Worm (Caenorhabditis elegans) whole organism, young adult: Measurements from ENCODE around the gene farl-11.

Experiments
- B0261.1 ChIP-seq: sonication (generic microtip); optimal IDR thresholded peaks from 2 replicates; lab custom pipeline; 2016; ENCODE audit warnings: mild to moderate bottlenecking, missing genetic modification characterization, moderate library complexity, missing compliant biosample characterization
- C06A6.2 ChIP-seq: fragments of 200-800 bp; sonication (Bioruptor generic); conservative IDR thresholded peaks from 2 replicates; pipeline ENCODE4 v1.3.6; 2022; ENCODE audit warnings: missing genetic modification characterization, missing compliant biosample characterization
- C17E4.6 ChIP-seq: fragments of 200-800 bp; sonication (Bioruptor generic); IDR thresholded peaks from 2 replicates; pipeline ENCODE4 v1.3.6; 2022; ENCODE audit warnings: missing genetic modification reagents, missing genetic modification characterization, missing compliant biosample characterization
- F22D6.2 ChIP-seq: sonication (generic microtip); optimal IDR thresholded peaks from 2 replicates; lab custom pipeline; 2016; ENCODE audit warnings: mild to moderate bottlenecking, missing genetic modification characterization, missing compliant biosample characterization
- F33H1.4 ChIP-seq: fragments of 200-800 bp; sonication (Bioruptor generic); IDR thresholded peaks from 2 replicates; pipeline ENCODE4 v1.3.6; 2022; ENCODE audit warnings: missing genetic modification reagents, missing genetic modification characterization, missing compliant biosample characterization
- F37B4.10 ChIP-seq: fragments of 200-800 bp; sonication (Bioruptor generic); IDR thresholded peaks from 2 replicates; pipeline ENCODE4 v1.3.6; 2022; ENCODE audit warnings: missing genetic modification characterization, missing compliant biosample characterization
- F55B11.4 ChIP-seq: sonication (generic microtip); optimal IDR thresholded peaks from 2 replicates; lab custom pipeline; 2016; ENCODE audit warnings: missing compliant biosample characterization, missing genetic modification characterization, borderline replicate concordance; ENCODE audit not compliant: insufficient read depth
- F57A8.1 ChIP-seq: fragments of 200-800 bp; sonication (Bioruptor generic); optimal IDR thresholded peaks from 2 replicates; lab custom pipeline; 2018; ENCODE audit warnings: mild to moderate bottlenecking, missing genetic modification characterization, moderate library complexity, missing compliant biosample characterization
- F57C9.4 ChIP-seq: sonication (generic microtip); optimal IDR thresholded peaks from 2 replicates; lab custom pipeline; 2017; ENCODE audit warnings: mild to moderate bottlenecking, missing genetic modification characterization, missing compliant biosample characterization
- T26A5.8 ChIP-seq: sonication (generic microtip); optimal IDR thresholded peaks from 2 replicates; lab custom pipeline; 2016; ENCODE audit warnings: missing genetic modification characterization, missing compliant biosample characterization
- Y53G8AR.9 ChIP-seq: fragments of 200-800 bp; sonication (Bioruptor generic); conservative IDR thresholded peaks from 2 replicates; pipeline ENCODE4 v1.3.6; 2022; ENCODE audit warnings: missing genetic modification reagents, missing genetic modification characterization, missing compliant biosample characterization
- Y79H2A.3 ChIP-seq: fragments of 200-800 bp; sonication (Bioruptor generic); conservative IDR thresholded peaks from 2 replicates; pipeline ENCODE4 v1.3.6; 2022; ENCODE audit warnings: missing genetic modification reagents, missing genetic modification characterization, missing compliant biosample characterization
- Y95B8A.8 ChIP-seq: fragments of 200-800 bp; sonication (Bioruptor generic); IDR thresholded peaks from 2 replicates; pipeline ENCODE4 v1.3.6; 2022; ENCODE audit warnings: missing genetic modification reagents, missing genetic modification characterization, missing compliant biosample characterization
- akir-1 ChIP-seq: fragments of 200-800 bp; sonication (Bioruptor generic); optimal IDR thresholded peaks from 2 replicates; lab custom pipeline; 2018; ENCODE audit warnings: mild to moderate bottlenecking, missing genetic modification characterization, moderate library complexity, missing compliant biosample characterization
- athp-1 ChIP-seq: sonication (generic microtip); optimal IDR thresholded peaks from 2 replicates; lab custom pipeline; 2017; ENCODE audit warnings: mild to moderate bottlenecking, missing genetic modification characterization, missing compliant biosample characterization
- ccch-3 ChIP-seq: fragments of 200-800 bp; sonication (Bioruptor generic); optimal IDR thresholded peaks from 2 replicates; lab custom pipeline; 2018; ENCODE audit warnings: mild to moderate bottlenecking, missing genetic modification characterization, missing compliant biosample characterization
- cebp-1 ChIP-seq, 2 experiments: fragments of 200-800 bp in 1 of 2; sonication (Bioruptor generic) in 1 of 2; sonication (generic microtip) in 1 of 2; IDR thresholded peaks in 1 of 2; optimal IDR thresholded peaks in 1 of 2; 2 replicates each; pipeline versions ENCODE4 v1.3.6 to Lab custom; 2017 to 2022; ENCODE audit warnings: missing compliant biosample characterization in 2 of 2, missing genetic modification characterization in 2 of 2, mild to moderate bottlenecking in 1 of 2, missing genetic modification reagents in 1 of 2, moderate library complexity in 1 of 2
- ceh-100 ChIP-seq: fragments of 200-800 bp; sonication (Bioruptor generic); IDR thresholded peaks from 2 replicates; pipeline ENCODE4 v1.3.6; 2022; ENCODE audit warnings: missing genetic modification reagents, missing genetic modification characterization, missing compliant biosample characterization
- ceh-27 ChIP-seq: fragments of 200-800 bp; sonication (Bioruptor generic); optimal IDR thresholded peaks from 2 replicates; lab custom pipeline; 2018; ENCODE audit warnings: mild to moderate bottlenecking, missing genetic modification characterization, moderate library complexity, missing compliant biosample characterization
- ceh-58 ChIP-seq: fragments of 200-800 bp; sonication (Bioruptor generic); IDR thresholded peaks from 2 replicates; pipeline ENCODE4 v1.3.6; 2022; ENCODE audit warnings: missing genetic modification characterization, missing compliant biosample characterization
- ceh-79 ChIP-seq: sonication (generic microtip); optimal IDR thresholded peaks from 2 replicates; lab custom pipeline; 2017; ENCODE audit warnings: mild to moderate bottlenecking, missing genetic modification characterization, missing compliant biosample characterization
- dpff-1 ChIP-seq: sonication (generic microtip); optimal IDR thresholded peaks from 2 replicates; lab custom pipeline; 2017; ENCODE audit warnings: mild to moderate bottlenecking, missing genetic modification characterization, missing compliant biosample characterization
- efl-1 ChIP-seq: fragments of 150-350 bp; optimal IDR thresholded peaks from 2 replicates; lab custom pipeline; 2014; ENCODE audit warnings: missing biosample characterization, missing genetic modification reagents, missing genetic modification characterization
- egl-44 ChIP-seq: fragments of 200-800 bp; sonication (Bioruptor generic); IDR thresholded peaks from 2 replicates; pipeline ENCODE4 v1.3.6; 2022; ENCODE audit warnings: missing genetic modification reagents, missing genetic modification characterization, missing compliant biosample characterization
- egrh-3 ChIP-seq: fragments of 200-800 bp; sonication (Bioruptor generic); IDR thresholded peaks from 2 replicates; pipeline ENCODE4 v1.3.6; 2022; ENCODE audit warnings: missing genetic modification reagents, missing genetic modification characterization, missing compliant biosample characterization
- gei-17 ChIP-seq: fragments of 200-800 bp; sonication (Bioruptor generic); optimal IDR thresholded peaks from 2 replicates; lab custom pipeline; 2018; ENCODE audit warnings: mild to moderate bottlenecking, missing genetic modification characterization, missing compliant biosample characterization
- him-1 ChIP-seq: sonication (generic microtip); optimal IDR thresholded peaks from 2 replicates; lab custom pipeline; 2016; ENCODE audit warnings: missing genotype, missing genetic modification reagents, missing genetic modification characterization, missing compliant biosample characterization
- hlh-26 ChIP-seq: fragments of 200-800 bp; sonication (Bioruptor generic); conservative IDR thresholded peaks from 2 replicates; pipeline ENCODE4 v1.3.6; 2022; ENCODE audit warnings: missing genetic modification reagents, missing genetic modification characterization, missing compliant biosample characterization
- let-607 ChIP-seq, 2 experiments: fragments of 200-800 bp in 1 of 2; sonication (Bioruptor generic) in 1 of 2; sonication (generic microtip) in 1 of 2; optimal IDR thresholded peaks; 2 replicates each; lab custom pipeline; 2016 to 2018; ENCODE audit warnings: mild to moderate bottlenecking in 2 of 2, missing compliant biosample characterization in 2 of 2, missing genetic modification characterization in 2 of 2, moderate library complexity in 2 of 2, missing genotype in 1 of 2
- lin-26 ChIP-seq: fragments of 200-800 bp; sonication (Bioruptor generic); IDR thresholded peaks from 2 replicates; pipeline ENCODE4 v1.3.6; 2022; ENCODE audit warnings: missing genetic modification reagents, missing genetic modification characterization, missing compliant biosample characterization
- lin-35 ChIP-seq, 3 experiments: fragments of 150-350 bp in 2 of 3; sonication (generic microtip) in 1 of 3; optimal IDR thresholded peaks; 2 replicates each; lab custom pipeline; 2014 to 2018; ENCODE audit warnings: missing biosample characterization in 3 of 3, missing genetic modification characterization in 3 of 3, missing genetic modification reagents in 3 of 3
- lin-54 ChIP-seq: fragments of 200-800 bp; sonication (Bioruptor generic); optimal IDR thresholded peaks from 2 replicates; lab custom pipeline; 2018; ENCODE audit warnings: mild to moderate bottlenecking, missing genetic modification characterization, missing compliant biosample characterization
- madf-3 ChIP-seq: fragments of 200-800 bp; sonication (Bioruptor generic); IDR thresholded peaks from 2 replicates; pipeline ENCODE4 v1.3.6; 2022; ENCODE audit warnings: missing genetic modification reagents, missing genetic modification characterization, missing compliant biosample characterization
- madf-6 ChIP-seq: fragments of 200-800 bp; sonication (Bioruptor generic); IDR thresholded peaks from 2 replicates; pipeline ENCODE4 v1.3.6; 2022; ENCODE audit warnings: missing genetic modification reagents, missing genetic modification characterization, missing compliant biosample characterization
- mes-4 ChIP-seq: sonication (generic microtip); optimal IDR thresholded peaks from 2 replicates; lab custom pipeline; 2016; ENCODE audit warnings: missing genotype, missing genetic modification characterization, missing compliant biosample characterization
- nhr-179 ChIP-seq: sonication (generic microtip); optimal IDR thresholded peaks from 2 replicates; lab custom pipeline; 2016; ENCODE audit warnings: mild to moderate bottlenecking, missing genetic modification characterization, missing compliant biosample characterization
- nhr-27 ChIP-seq: fragments of 200-800 bp; sonication (Bioruptor generic); optimal IDR thresholded peaks from 2 replicates; lab custom pipeline; 2018; ENCODE audit warnings: mild to moderate bottlenecking, missing genetic modification characterization, moderate library complexity, missing compliant biosample characterization
- sea-2 ChIP-seq: fragments of 200-800 bp; sonication (Bioruptor generic); IDR thresholded peaks from 2 replicates; pipeline ENCODE4 v1.3.6; 2022; ENCODE audit warnings: missing genetic modification characterization, missing compliant biosample characterization
- snpc-1.1 ChIP-seq: sonication (generic microtip); optimal IDR thresholded peaks from 2 replicates; lab custom pipeline; 2017; ENCODE audit warnings: missing genetic modification characterization, mild to moderate bottlenecking, missing compliant biosample characterization, antibody characterized with exemption, moderate library complexity, missing genotype, missing genetic modification reagents; ENCODE audit not compliant: insufficient read depth
- snpc-3.4 ChIP-seq: sonication (generic microtip); optimal IDR thresholded peaks from 2 replicates; lab custom pipeline; 2017; ENCODE audit warnings: missing genetic modification characterization, mild to moderate bottlenecking, missing compliant biosample characterization, antibody characterized with exemption, moderate library complexity, missing genotype, missing genetic modification reagents
- snpc-4 ChIP-seq, 5 experiments: fragments of 150-350 bp in 1 of 5; sonication (generic microtip) in 4 of 5; optimal IDR thresholded peaks; 2 replicates each; lab custom pipeline; 2014 to 2018; ENCODE audit warnings: missing genetic modification characterization in 5 of 5, missing biosample characterization in 3 of 5, antibody characterized with exemption in 2 of 5, mild to moderate bottlenecking in 2 of 5, missing compliant biosample characterization in 2 of 5, missing genotype in 2 of 5, moderate library complexity in 2 of 5, missing genetic modification reagents in 1 of 5
- zim-3 ChIP-seq: sonication (generic microtip); optimal IDR thresholded peaks from 2 replicates; lab custom pipeline; 2017; ENCODE audit warnings: mild to moderate bottlenecking, missing genetic modification characterization, moderate library complexity, missing compliant biosample characterization
- ztf-18 ChIP-seq: sonication (generic microtip); optimal IDR thresholded peaks from 2 replicates; lab custom pipeline; 2016; ENCODE audit warnings: missing genotype, mild to moderate bottlenecking, missing genetic modification characterization, missing compliant biosample characterization
- ztf-26 ChIP-seq: sonication (generic microtip); optimal IDR thresholded peaks from 2 replicates; lab custom pipeline; 2017; ENCODE audit warnings: missing genetic modification characterization, missing compliant biosample characterization
- ztf-28 ChIP-seq: fragments of 200-800 bp; sonication (Bioruptor generic); IDR thresholded peaks from 2 replicates; pipeline ENCODE4 v1.3.6; 2022; ENCODE audit warnings: missing genetic modification reagents, missing genetic modification characterization, missing compliant biosample characterization
- ztf-3 ChIP-seq: fragments of 200-800 bp; sonication (Bioruptor generic); optimal IDR thresholded peaks from 2 replicates; lab custom pipeline; 2018; ENCODE audit warnings: mild to moderate bottlenecking, missing genetic modification characterization, missing compliant biosample characterization
- ztf-6 ChIP-seq: fragments of 200-800 bp; sonication (Bioruptor generic); IDR thresholded peaks from 2 replicates; pipeline ENCODE4 v1.3.6; 2022; ENCODE audit warnings: missing genetic modification reagents, missing genetic modification characterization, missing compliant biosample characterization

farl-11 gene

ce11 chrII:7147550-7147949 lies 42.7 kb upstream of the farl-11 start (continued):
- no peak for TF ChIP-seq mes-4
- TF ChIP-seq lin-35 (GFP tag; optimal IDR thresholded peaks at IDR 0.05; lab: Kevin White, UChicago), result peak in 1 of 3 experiments; percentile 76
- TF ChIP-seq akir-1 (GFP tag; lab: Kevin White, UChicago), result no peak
- no peak for TF ChIP-seq Y79H2A.3
- no peak for TF ChIP-seq zim-3 (tag; lab: Kevin White, UChicago)
- no peak for TF ChIP-seq madf-6 (GFP tag; lab: Robert Waterston, UW)
- peak; percentile 55; the same call in 1 of the 2 replicates for TF ChIP-seq ceh-100 (GFP tag; lab: Robert Waterston, UW)
- TF ChIP-seq ccch-3, result no peak
- TF ChIP-seq C17E4.6 (GFP tag; lab: Robert Waterston, UW), result no peak
- peak; percentile 85 for TF ChIP-seq lin-54 (GFP tag; lab: Kevin White, UChicago)
- TF ChIP-seq madf-3 (GFP tag; lab: Robert Waterston, UW), result no peak
- TF ChIP-seq cebp-1 (GFP tag; IDR thresholded peaks at IDR 0.05; lab: Robert Waterston, UW), result no peak
- no peak for TF ChIP-seq cebp-1 (tag; optimal IDR thresholded peaks at IDR 0.05; lab: Kevin White, UChicago)
- no peak for TF ChIP-seq ztf-3
- TF ChIP-seq F57A8.1, result no peak
- no peak for TF ChIP-seq C06A6.2 (GFP tag; lab: Robert Waterston, UW)
- TF ChIP-seq ztf-26 (tag; lab: Kevin White, UChicago), result no peak
- TF ChIP-seq him-1 (tag; lab: Kevin White, UChicago), result peak; percentile 75
- TF ChIP-seq ceh-79 (tag; lab: Kevin White, UChicago), result no peak
- no peak for TF ChIP-seq F57C9.4 (tag; lab: Kevin White, UChicago)
- peak; percentile 91 for TF ChIP-seq ztf-18 (tag; lab: Kevin White, UChicago)
- peak; percentile 78 for TF ChIP-seq snpc-3.4 (tag; lab: Kevin White, UChicago)
- TF ChIP-seq ztf-6 (GFP tag; lab: Robert Waterston, UW), result no peak
- no peak for TF ChIP-seq egrh-3 (GFP tag; lab: Robert Waterston, UW)
- TF ChIP-seq nhr-27 (tag; lab: Kevin White, UChicago), result no peak
- TF ChIP-seq nhr-179 (tag; lab: Kevin White, UChicago), result no peak
- TF ChIP-seq efl-1 (GFP tag; lab: Kevin White, UChicago), result peak; percentile 45
- no peak for TF ChIP-seq sea-2 (GFP tag; lab: Robert Waterston, UW)
- no peak for TF ChIP-seq T26A5.8
- peak; percentile 18 for TF ChIP-seq snpc-4 (GFP tag; optimal IDR thresholded peaks at IDR 0.05; lab: Kevin White, UChicago)
- TF ChIP-seq snpc-4 (tag; optimal IDR thresholded peaks at IDR 0.05; lab: Kevin White, UChicago), result peak in 2 of 4 experiments; percentile 28 to 32
- TF ChIP-seq F55B11.4 (tag; lab: Kevin White, UChicago), result no peak
- TF ChIP-seq Y95B8A.8 (GFP tag; lab: Robert Waterston, UW), result no peak
- no peak for TF ChIP-seq let-607 (tag; optimal IDR thresholded peaks at IDR 0.05; lab: Kevin White, UChicago)
- no peak for TF ChIP-seq gei-17 (GFP tag; lab: Kevin White, UChicago)
- TF ChIP-seq dpff-1 (tag; lab: Kevin White, UChicago), result no peak
- TF ChIP-seq F33H1.4 (GFP tag; lab: Robert Waterston, UW), result peak; percentile 61
- TF ChIP-seq ztf-28, result no peak
- no peak for TF ChIP-seq ceh-58 (GFP tag; lab: Robert Waterston, UW)
- TF ChIP-seq B0261.1 (tag; lab: Kevin White, UChicago), result no peak
- TF ChIP-seq snpc-1.1 (tag; lab: Kevin White, UChicago), result peak; percentile 65
- no peak for TF ChIP-seq F37B4.10
- TF ChIP-seq egl-44 (GFP tag; lab: Robert Waterston, UW), result no peak
- TF ChIP-seq athp-1, result no peak
- no peak for TF ChIP-seq hlh-26 (GFP tag; lab: Robert Waterston, UW)
- TF ChIP-seq F22D6.2 (tag; lab: Kevin White, UChicago), result no peak
- no peak for TF ChIP-seq ceh-27 (GFP tag; lab: Kevin White, UChicago)
- no peak for TF ChIP-seq Y53G8AR.9 (GFP tag; lab: Robert Waterston, UW)
- no peak for TF ChIP-seq lin-26
